1 worm cellular context compared by ENCODE assay signal in genomic region chrIII:11949276-11949879, ce11.
TF ChIP-seq lines count a peak whose summit lies in the region.

No protein-coding gene starts in this region.

TF ChIP-seq in whole organism, L4 larva, 104 proteins besides CTCF, POLR2A, EP300 and RAD21 (continued from another document):
- no peak for TF ChIP-seq ceh-44 (GFP tag; IDR thresholded peaks at IDR 0.05; lab: Robert Waterston, UW)
- no peak for TF ChIP-seq nhr-42 (GFP tag; IDR thresholded peaks at IDR 0.05; lab: Robert Waterston, UW)
- TF ChIP-seq vab-7 (GFP tag; IDR thresholded peaks at IDR 0.05; lab: Robert Waterston, UW): no peak
- no peak for TF ChIP-seq lir-3 (tag; optimal IDR thresholded peaks at IDR 0.05; lab: Kevin White, UChicago)
- TF ChIP-seq ZK546.5 (tag; optimal IDR thresholded peaks at IDR 0.05; lab: Kevin White, UChicago): no peak
- no peak for TF ChIP-seq nhr-41 (GFP tag; IDR thresholded peaks at IDR 0.05; lab: Robert Waterston, UW)
- no peak for TF ChIP-seq ztf-11 (tag; optimal IDR thresholded peaks at IDR 0.05; lab: Kevin White, UChicago)
- TF ChIP-seq tag-97 (GFP tag; IDR thresholded peaks at IDR 0.05; lab: Robert Waterston, UW): no peak
- TF ChIP-seq mep-1 (tag; optimal IDR thresholded peaks at IDR 0.05; lab: Kevin White, UChicago): no peak
- TF ChIP-seq lsy-2 (tag; optimal IDR thresholded peaks at IDR 0.05; lab: Kevin White, UChicago): no peak
